Worm (Caenorhabditis elegans) whole organism, L1 larva: ENCODE results near the gene R03G8.3.

ENCODE experiments used
- fos-1 ChIP-seq: fragments of 150-350 bp; optimal IDR thresholded peaks from 2 replicates; lab custom pipeline; 2014; ENCODE audit warnings: missing biosample characterization, missing genetic modification characterization
- nhr-19 ChIP-seq: fragments of 200-800 bp; sonication (Bioruptor generic); conservative IDR thresholded peaks from 2 replicates; pipeline ENCODE4 v1.3.6; 2022; ENCODE audit warnings: missing genetic modification characterization, missing compliant biosample characterization

ce11 chrX:13041830-13042229, 48.9 kb upstream of the R03G8.3 start:
- TF ChIP-seq fos-1 (tag; lab: Kevin White, UChicago) (no peak), nhr-19 (GFP tag; lab: Robert Waterston, UW) (no peak)
